Worm (Caenorhabditis elegans): ENCODE data around the gene hlh-15.

DNA sequence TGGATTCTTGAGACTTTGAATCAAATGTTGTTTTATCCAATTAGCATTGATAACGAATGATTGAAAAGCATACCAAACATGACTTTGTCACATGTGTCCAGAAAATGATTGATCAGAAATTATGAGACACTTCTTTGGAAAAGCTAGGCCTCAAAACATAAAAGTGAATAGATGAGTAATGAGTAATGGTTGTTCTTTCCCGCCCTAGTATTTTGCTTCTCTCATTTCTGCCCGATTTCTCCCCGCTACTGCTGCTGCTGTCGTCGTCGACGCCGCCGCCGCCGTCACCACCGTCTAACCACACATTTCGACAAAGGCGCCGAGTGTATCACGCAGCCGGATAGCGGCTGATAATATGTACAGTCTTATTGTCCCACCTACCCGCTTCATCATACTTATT lies 27.7 kb downstream of the hlh-15 start, which contains the start of gene F47G3.1:
- no peak for TF ChIP-seq blmp-1 (tag; optimal IDR thresholded peaks at IDR 0.05; ENCODE audit: insufficient read depth)
- TF ChIP-seq mab-5 (tag; optimal IDR thresholded peaks at IDR 0.05): no peak
- no peak for TF ChIP-seq unc-62 (GFP tag; optimal IDR thresholded peaks at IDR 0.05)
- TF ChIP-seq ama-1 (optimal IDR thresholded peaks at IDR 0.05): no peak
- TF ChIP-seq fos-1 (tag; optimal IDR thresholded peaks at IDR 0.05): no peak
- no peak for TF ChIP-seq lin-11 (tag; optimal IDR thresholded peaks at IDR 0.05)
- no peak for TF ChIP-seq elt-3 (tag; optimal IDR thresholded peaks at IDR 0.05)
- no peak for TF ChIP-seq skn-1 (tag; optimal IDR thresholded peaks at IDR 0.05)

Measured in whole organism, L2 larva.